Fruit fly (Drosophila melanogaster): ENCODE measurements around the gene CG15739.

dm6 chrX:11848507-11849264 lies 24.4 kb upstream of the CG15739 start:
- TF ChIP-seq Abd-B (GFP tag; optimal IDR thresholded peaks at IDR 0.05) = no peak
- TF ChIP-seq dl (GFP tag; optimal IDR thresholded peaks at IDR 0.05; ENCODE audit: insufficient read depth in 1 of 2, partially characterized antibody in 2 of 2) = no peak
- no peak for TF ChIP-seq usp (GFP tag; optimal IDR thresholded peaks at IDR 0.05)
- TF ChIP-seq fru (GFP tag; optimal IDR thresholded peaks at IDR 0.05) = no peak
- no peak for TF ChIP-seq rgr (GFP tag; optimal IDR thresholded peaks at IDR 0.05)
- TF ChIP-seq br (GFP tag; optimal IDR thresholded peaks at IDR 0.05) = no peak
- no peak for TF ChIP-seq GATAd (GFP tag; optimal IDR thresholded peaks at IDR 0.05)
- no peak for TF ChIP-seq psq (GFP tag; optimal IDR thresholded peaks at IDR 0.05)
- TF ChIP-seq Myc (optimal IDR thresholded peaks at IDR 0.05) = no peak
- no peak for TF ChIP-seq Rel (GFP tag; optimal IDR thresholded peaks at IDR 0.05)
- TF ChIP-seq Rel (tag; optimal IDR thresholded peaks at IDR 0.05) = no peak
